Fruit fly (Drosophila melanogaster) whole organism, embryonic: Measurements from ENCODE around the gene Inx3.

Experiments
- B-H1 ChIP-seq: fragments of 200-800 bp; sonication (Bioruptor generic); IDR thresholded peaks from 3 replicates; pipeline ENCODE4 v1.3.6; 2022; ENCODE audit warnings: missing biosample characterization, missing genetic modification characterization
- CG10462 ChIP-seq: fragments of 200-800 bp; sonication (Bioruptor generic); optimal IDR thresholded peaks from 2 replicates; lab custom pipeline; 2016; ENCODE audit warnings: missing biosample characterization, missing genetic modification characterization
- CG14014 ChIP-seq: fragments of 200-800 bp; sonication (Bioruptor generic); IDR thresholded peaks from 2 replicates; pipeline ENCODE4 v1.3.6; 2022; ENCODE audit warnings: missing biosample characterization, missing genetic modification characterization
- CG1602 ChIP-seq: fragments of 200-800 bp; sonication (Bioruptor generic); optimal IDR thresholded peaks from 3 replicates; lab custom pipeline; 2016; ENCODE audit warnings: missing biosample characterization, missing genetic modification characterization
- CG16813 ChIP-seq: fragments of 200-800 bp; sonication (Bioruptor generic); IDR thresholded peaks from 3 replicates; pipeline ENCODE4 v1.3.6; 2022; ENCODE audit warnings: missing biosample characterization, missing genetic modification characterization; ENCODE audit not compliant: partially characterized antibody
- CG18262 ChIP-seq: fragments of 200-800 bp; optimal IDR thresholded peaks from 3 replicates; lab custom pipeline; 2019; ENCODE audit warnings: missing biosample characterization, mild to moderate bottlenecking, missing genetic modification characterization, moderate library complexity
- CG1832 ChIP-seq: fragments of 200-800 bp; sonication (Bioruptor generic); optimal IDR thresholded peaks from 2 replicates; lab custom pipeline; 2017; ENCODE audit warnings: missing biosample characterization, mild to moderate bottlenecking, missing genetic modification characterization, inconsistent platforms
- CG7839 ChIP-seq: fragments of 200-800 bp; sonication (Bioruptor generic); optimal IDR thresholded peaks from 3 replicates; lab custom pipeline; 2018; ENCODE audit warnings: missing biosample characterization, mild to moderate bottlenecking, missing genetic modification characterization, moderate library complexity
- CG7928 ChIP-seq: fragments of 200-800 bp; sonication (Bioruptor generic); optimal IDR thresholded peaks from 2 replicates; lab custom pipeline; 2017; ENCODE audit warnings: missing biosample characterization, mild to moderate bottlenecking, missing genetic modification characterization
- CG8281 ChIP-seq: fragments of 200-800 bp; sonication (Bioruptor generic); optimal IDR thresholded peaks from 2 replicates; lab custom pipeline; 2018; ENCODE audit warnings: missing biosample characterization, mild to moderate bottlenecking, missing genetic modification characterization, moderate library complexity
- CG8388 ChIP-seq: fragments of 200-800 bp; sonication (Bioruptor generic); optimal IDR thresholded peaks from 2 replicates; lab custom pipeline; 2019; ENCODE audit warnings: missing biosample characterization, mild to moderate bottlenecking, missing genetic modification characterization, moderate library complexity
- Doc2 ChIP-seq: fragments of 200-800 bp; sonication (Bioruptor generic); IDR thresholded peaks from 2 replicates; pipeline ENCODE4 v1.3.6; 2022; ENCODE audit warnings: missing biosample characterization, missing genetic modification characterization
- Max ChIP-seq: fragments of 200-800 bp; sonication (Bioruptor generic); optimal IDR thresholded peaks from 2 replicates; lab custom pipeline; 2016; ENCODE audit warnings: missing biosample characterization, mild to moderate bottlenecking, missing genetic modification characterization
- Spps ChIP-seq: fragments of 200-800 bp; sonication (Bioruptor generic); optimal IDR thresholded peaks from 2 replicates; lab custom pipeline; 2018; ENCODE audit warnings: missing biosample characterization, mild to moderate bottlenecking, missing genetic modification characterization
- ara ChIP-seq: fragments of 200-800 bp; sonication (Bioruptor generic); IDR thresholded peaks from 2 replicates; pipeline ENCODE4 v1.3.6; 2022; ENCODE audit warnings: missing biosample characterization, missing genetic modification characterization
- bigmax ChIP-seq: fragments of 200-800 bp; sonication (Bioruptor generic); optimal IDR thresholded peaks from 2 replicates; lab custom pipeline; 2018; ENCODE audit warnings: missing biosample characterization, mild to moderate bottlenecking, missing genetic modification characterization
- cad ChIP-seq: fragments of >200 bp; optimal IDR thresholded peaks from 2 replicates; lab custom pipeline; 2017; ENCODE audit warnings: missing biosample characterization, missing genetic modification characterization
- dimm ChIP-seq: fragments of 200-800 bp; sonication (Bioruptor generic); IDR thresholded peaks from 2 replicates; pipeline ENCODE4 v1.3.6; 2022; ENCODE audit warnings: missing biosample characterization, missing genetic modification characterization
- dmrt11E ChIP-seq: fragments of 200-800 bp; sonication (Bioruptor generic); optimal IDR thresholded peaks from 3 replicates; lab custom pipeline; 2018; ENCODE audit warnings: missing biosample characterization, mild to moderate bottlenecking, missing genetic modification characterization, moderate library complexity
- fd96Cb ChIP-seq: fragments of 200-800 bp; sonication (Bioruptor generic); optimal IDR thresholded peaks from 2 replicates; lab custom pipeline; 2018; ENCODE audit warnings: missing biosample characterization, mild to moderate bottlenecking, missing genetic modification characterization, moderate library complexity
- inv ChIP-seq: fragments of 200-800 bp; sonication (Bioruptor generic); IDR thresholded peaks from 2 replicates; pipeline ENCODE4 v1.3.6; 2022; ENCODE audit warnings: missing biosample characterization, missing genetic modification characterization; ENCODE audit not compliant: partially characterized antibody
- lmd ChIP-seq: fragments of 200-800 bp; sonication (Bioruptor generic); IDR thresholded peaks from 2 replicates; pipeline ENCODE4 v1.3.6; 2022; ENCODE audit warnings: missing biosample characterization, missing genetic modification characterization
- sens ChIP-seq: fragments of 200-800 bp; sonication (Bioruptor generic); peaks from one replicate; lab custom pipeline; 2016; ENCODE audit warnings: missing biosample characterization, missing genetic modification characterization
- slbo ChIP-seq: fragments of 200-800 bp; sonication (Bioruptor generic); IDR thresholded peaks from 2 replicates; pipeline ENCODE4 v1.3.6; 2022; ENCODE audit warnings: missing biosample characterization, missing genetic modification characterization
- sr ChIP-seq: fragments of 200-800 bp; sonication (Bioruptor generic); IDR thresholded peaks from 3 replicates; pipeline ENCODE4 v1.3.6; 2022; ENCODE audit warnings: missing biosample characterization, missing genetic modification characterization
- ssp ChIP-seq: fragments of 200-800 bp; sonication (Bioruptor generic); IDR thresholded peaks from 2 replicates; pipeline ENCODE4 v1.3.6; 2022; ENCODE audit warnings: missing biosample characterization, missing genetic modification characterization

Gene Inx3

dm6 chr3R:28805164-28805563 lies 54.1 kb downstream of the Inx3 start (continued):
- TF ChIP-seq bigmax (GFP tag; lab: Kevin White, UChicago) (no peak), cad (GFP tag; lab: Kevin White, UChicago) (no peak), CG7839 (peak; percentile 43), ssp (GFP tag; lab: Robert Waterston, UW) (peak; percentile 35; the same call in 1 of the 2 replicates), fd96Cb (tag; lab: Kevin White, UChicago) (no peak), CG10462 (GFP tag; lab: Kevin White, UChicago) (no peak), ara (GFP tag; lab: Robert Waterston, UW) (no peak), CG8388 (GFP tag; lab: Kevin White, UChicago) (no peak), Max (GFP tag; lab: Kevin White, UChicago) (no peak), inv (GFP tag; lab: Robert Waterston, UW) (peak; percentile 33; the same call in 1 of the 2 replicates), CG14014 (no peak), sr (GFP tag; lab: Robert Waterston, UW) (no peak), sens (GFP tag; lab: Kevin White, UChicago) (no peak), lmd (GFP tag; lab: Robert Waterston, UW) (0 out of 2 replicates have a peak, but pooled peaks have one; percentile 18), CG18262 (tag; lab: Kevin White, UChicago) (peak; percentile 24), slbo (GFP tag; lab: Robert Waterston, UW) (no peak), CG1602 (GFP tag; lab: Kevin White, UChicago) (peak; percentile 5), CG8281 (tag; lab: Kevin White, UChicago) (no peak), Doc2 (GFP tag; lab: Robert Waterston, UW) (no peak), dmrt11E (tag; lab: Kevin White, UChicago) (peak; percentile 31), Spps (tag; lab: Kevin White, UChicago) (no peak), CG1832 (GFP tag; lab: Kevin White, UChicago) (no peak), CG16813 (peak; percentile 64), B-H1 (no peak), dimm (GFP tag; lab: Robert Waterston, UW) (no peak), CG7928 (GFP tag; lab: Kevin White, UChicago) (no peak)
